Fruit fly (Drosophila melanogaster): Measurements from ENCODE around the gene stas.

stas gene

DNA sequence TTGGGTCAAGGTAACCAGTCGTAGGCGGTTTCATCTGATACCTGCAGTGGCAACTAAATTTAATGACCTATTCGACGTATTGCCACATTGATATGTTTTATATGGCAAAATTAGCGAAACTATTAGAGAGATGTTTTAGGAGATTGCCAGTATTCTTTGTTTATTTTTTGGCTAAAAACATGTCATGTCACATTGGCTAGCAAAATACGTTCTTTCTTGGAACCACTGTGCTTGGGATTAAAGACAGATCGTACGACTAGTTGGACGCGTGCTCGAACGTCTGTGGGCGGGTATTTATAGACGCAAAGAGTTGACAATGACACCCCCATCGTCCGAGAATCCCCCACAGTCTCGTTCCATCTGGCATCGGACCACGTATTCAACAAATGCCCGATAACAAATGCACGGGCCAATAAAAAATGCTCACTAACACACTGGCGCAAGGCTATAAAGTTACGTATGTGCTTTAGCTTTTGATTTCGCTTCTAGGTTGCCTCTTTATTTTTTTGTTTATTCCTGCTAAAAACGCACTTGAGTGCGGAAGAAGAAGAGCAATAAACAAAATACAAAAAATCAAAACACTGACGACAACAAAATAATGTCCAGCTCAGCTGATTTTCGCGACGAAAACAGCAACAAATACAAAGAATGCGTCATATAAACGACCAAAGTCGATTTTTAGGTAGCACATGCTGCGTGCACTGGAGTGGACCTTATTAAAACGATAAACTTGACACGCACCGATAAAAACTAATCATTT, 3.3 kb downstream of the stas start:
- TF ChIP-seq Rel (GFP tag; optimal IDR thresholded peaks at IDR 0.05) (peak; percentile 68), Rel (tag; optimal IDR thresholded peaks at IDR 0.05) (peak; percentile 76), OdsH (GFP tag; optimal IDR thresholded peaks at IDR 0.05) (no peak), tai (GFP tag; optimal IDR thresholded peaks at IDR 0.05) (peak; percentile 77), brk (GFP tag; optimal IDR thresholded peaks at IDR 0.05) (peak; percentile 56)

- TF ChIP-seq GATAd (GFP tag; optimal IDR thresholded peaks at IDR 0.05) (no peak), Hnf4 (GFP tag; optimal IDR thresholded peaks at IDR 0.05) (no peak), Dfd (GFP tag; optimal IDR thresholded peaks at IDR 0.05) (peak; percentile 41), Jra (GFP tag; optimal IDR thresholded peaks at IDR 0.05) (no peak), lola (GFP tag; optimal IDR thresholded peaks at IDR 0.05) (no peak), Hr78 (GFP tag; optimal IDR thresholded peaks at IDR 0.05) (no peak), fru (GFP tag; optimal IDR thresholded peaks at IDR 0.05) (no peak)
These were observed 5.5 kb downstream of the stas start for dm6 chrX:17622187-17622586.

dm6 chrX:17611455-17611854, 16.2 kb downstream of the stas start:
- TF ChIP-seq Dfd (GFP tag; optimal IDR thresholded peaks at IDR 0.05) (no peak), foxo (GFP tag; optimal IDR thresholded peaks at IDR 0.05) (no peak), Rel (GFP tag; optimal IDR thresholded peaks at IDR 0.05) (no peak), Rel (tag; optimal IDR thresholded peaks at IDR 0.05) (no peak), CG9705 (GFP tag; optimal IDR thresholded peaks at IDR 0.05) (no peak), Mio (GFP tag; optimal IDR thresholded peaks at IDR 0.05) (no peak), CG32264 (GFP tag; optimal IDR thresholded peaks at IDR 0.05) (no peak), Hr83 (GFP tag; optimal IDR thresholded peaks at IDR 0.05; ENCODE audit: poor library complexity, severe bottlenecking) (no peak)

- no peak for TF ChIP-seq CrebA (GFP tag; optimal IDR thresholded peaks at IDR 0.05; ENCODE audit: borderline replicate concordance)
- no peak for TF ChIP-seq Myc (optimal IDR thresholded peaks at IDR 0.05)
- no peak for TF ChIP-seq Abd-B (GFP tag; optimal IDR thresholded peaks at IDR 0.05)
- no peak for TF ChIP-seq dsf (GFP tag; optimal IDR thresholded peaks at IDR 0.05; ENCODE audit: borderline replicate concordance)
- TF ChIP-seq dl (GFP tag; optimal IDR thresholded peaks at IDR 0.05; ENCODE audit: insufficient read depth in 1 of 2, partially characterized antibody in 2 of 2) = no peak
- TF ChIP-seq Dfd (GFP tag; optimal IDR thresholded peaks at IDR 0.05) = no peak
- TF ChIP-seq tai (GFP tag; optimal IDR thresholded peaks at IDR 0.05) = no peak
- TF ChIP-seq Rel (GFP tag; optimal IDR thresholded peaks at IDR 0.05) = no peak
- TF ChIP-seq Rel (tag; optimal IDR thresholded peaks at IDR 0.05) = no peak
- TF ChIP-seq N (GFP tag; optimal IDR thresholded peaks at IDR 0.05) = no peak
- TF ChIP-seq Sp1 (GFP tag; optimal IDR thresholded peaks at IDR 0.05) = no peak
- no peak for TF ChIP-seq foxo (GFP tag; optimal IDR thresholded peaks at IDR 0.05)
- no peak for TF ChIP-seq fru (GFP tag; optimal IDR thresholded peaks at IDR 0.05)
- TF ChIP-seq HLH106 (tag; optimal IDR thresholded peaks at IDR 0.05) = no peak
- TF ChIP-seq br (GFP tag; optimal IDR thresholded peaks at IDR 0.05) = no peak
- no peak for TF ChIP-seq Dif (GFP tag; optimal IDR thresholded peaks at IDR 0.05; ENCODE audit: partially characterized antibody)
- no peak for TF ChIP-seq sv (GFP tag; optimal IDR thresholded peaks at IDR 0.05)
These were observed 25.2 kb downstream of the stas start for dm6 chrX:17602466-17602865.

DNA sequence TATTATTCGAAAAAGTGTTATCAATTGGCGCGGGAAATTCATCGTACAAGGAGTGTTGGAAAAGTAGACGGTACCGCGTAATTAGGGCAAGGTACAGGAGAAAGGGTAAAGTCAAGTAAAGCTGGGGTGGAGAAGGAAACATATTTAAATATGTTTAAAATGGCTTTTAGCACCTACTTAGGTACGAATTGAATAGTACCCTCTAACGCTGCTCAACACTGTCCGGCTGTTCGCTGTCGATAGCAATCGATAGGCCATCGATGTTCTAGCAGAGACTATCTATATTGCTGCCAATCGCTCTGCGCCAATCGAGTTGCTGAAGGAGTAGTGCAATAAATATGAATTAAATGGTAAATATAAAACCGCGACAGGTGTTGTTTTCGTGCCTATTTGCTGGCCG, 28.4 kb downstream of the stas start, which contains the start of gene X11L:
Gene X11L (plus strand): TSS at position 279 of the 400 bp plus-strand sequence.
- no peak for TF ChIP-seq Mio (GFP tag; optimal IDR thresholded peaks at IDR 0.05)
- no peak for TF ChIP-seq Abd-B (GFP tag; optimal IDR thresholded peaks at IDR 0.05)
- peak; percentile 54 for TF ChIP-seq Myc (optimal IDR thresholded peaks at IDR 0.05)
- peak; percentile 59 for TF ChIP-seq brk (GFP tag; optimal IDR thresholded peaks at IDR 0.05)
- TF ChIP-seq Jra (GFP tag; optimal IDR thresholded peaks at IDR 0.05) = peak; percentile 87
- TF ChIP-seq CrebA (GFP tag; optimal IDR thresholded peaks at IDR 0.05; ENCODE audit: borderline replicate concordance) = no peak
- peak; percentile 85 for TF ChIP-seq rgr (GFP tag; optimal IDR thresholded peaks at IDR 0.05)
- TF ChIP-seq br (GFP tag; optimal IDR thresholded peaks at IDR 0.05) = peak; percentile 82
- TF ChIP-seq pan (optimal IDR thresholded peaks at IDR 0.05) = no peak
- TF ChIP-seq dmrt93B (GFP tag; optimal IDR thresholded peaks at IDR 0.05) = no peak
- peak; percentile 39 for TF ChIP-seq sage (GFP tag; optimal IDR thresholded peaks at IDR 0.05)
- peak; percentile 82 for TF ChIP-seq Hr83 (GFP tag; optimal IDR thresholded peaks at IDR 0.05; ENCODE audit: poor library complexity, severe bottlenecking)
- peak; percentile 82 for TF ChIP-seq fru (GFP tag; optimal IDR thresholded peaks at IDR 0.05)
- TF ChIP-seq tai (GFP tag; optimal IDR thresholded peaks at IDR 0.05) = no peak
- peak; percentile 83 for TF ChIP-seq OdsH (GFP tag; optimal IDR thresholded peaks at IDR 0.05)
- peak; percentile 70 for TF ChIP-seq woc (GFP tag; optimal IDR thresholded peaks at IDR 0.05)
- TF ChIP-seq lola (GFP tag; optimal IDR thresholded peaks at IDR 0.05) = no peak
- TF ChIP-seq h (GFP tag; optimal IDR thresholded peaks at IDR 0.05) = peak; percentile 89
- peak; percentile 52 for TF ChIP-seq dsf (GFP tag; optimal IDR thresholded peaks at IDR 0.05; ENCODE audit: borderline replicate concordance)
- peak in 1 of 2 experiments; percentile 87 for TF ChIP-seq foxo (GFP tag; optimal IDR thresholded peaks at IDR 0.05)
- TF ChIP-seq N (GFP tag; optimal IDR thresholded peaks at IDR 0.05) = no peak
- peak; percentile 63 for TF ChIP-seq HLH106 (tag; optimal IDR thresholded peaks at IDR 0.05)
- no peak for TF ChIP-seq usp (GFP tag; optimal IDR thresholded peaks at IDR 0.05)
- peak; percentile 56 for TF ChIP-seq Sp1 (GFP tag; optimal IDR thresholded peaks at IDR 0.05)
- TF ChIP-seq Dfd (GFP tag; optimal IDR thresholded peaks at IDR 0.05) = no peak
- TF ChIP-seq CG32264 (GFP tag; optimal IDR thresholded peaks at IDR 0.05) = peak; percentile 21
- peak; percentile 31 for TF ChIP-seq GATAd (GFP tag; optimal IDR thresholded peaks at IDR 0.05)
- TF ChIP-seq sv (GFP tag; optimal IDR thresholded peaks at IDR 0.05) = peak; percentile 59
- TF ChIP-seq jim (GFP tag; optimal IDR thresholded peaks at IDR 0.05) = no peak
- TF ChIP-seq Hnf4 (GFP tag; optimal IDR thresholded peaks at IDR 0.05) = peak; percentile 91
- no peak for TF ChIP-seq Vsx2 (GFP tag; optimal IDR thresholded peaks at IDR 0.05; ENCODE audit: partially characterized antibody)
- TF ChIP-seq Rel (GFP tag; optimal IDR thresholded peaks at IDR 0.05) = no peak
- peak; percentile 32 for TF ChIP-seq Rel (tag; optimal IDR thresholded peaks at IDR 0.05)
